Worm (Caenorhabditis elegans): ENCODE results near the gene rack-1.

- TF ChIP-seq W03F9.2 (tag; optimal IDR thresholded peaks at IDR 0.05), result no peak
- TF ChIP-seq him-1 (tag; optimal IDR thresholded peaks at IDR 0.05), result no peak
Measured at ce11 chrIV:10155475-10155874, 21.0 kb upstream of the rack-1 start, which contains the start of gene ttr-54.
